Fruit fly (Drosophila melanogaster): Measurements from ENCODE around the gene spg.
A peak's percentile ranks its signal among the peaks of the same experiment; 100 is the strongest.

The spg gene

dm6 chr3R:28861309-28862157 is 16.5 kb downstream of the spg start:
- TF ChIP-seq CG33017 (tag; optimal IDR thresholded peaks at IDR 0.05) = no peak
- no peak for TF ChIP-seq ovo (GFP tag; optimal IDR thresholded peaks at IDR 0.05)
- TF ChIP-seq CG14711 (tag; optimal IDR thresholded peaks at IDR 0.05) = no peak
- no peak for TF ChIP-seq Mnt (GFP tag; optimal IDR thresholded peaks at IDR 0.05)
- no peak for TF ChIP-seq CG12768 (GFP tag; optimal IDR thresholded peaks at IDR 0.05)
- TF ChIP-seq pad (GFP tag; optimal IDR thresholded peaks at IDR 0.05) = no peak
- no peak for TF ChIP-seq bab1 (GFP tag; optimal IDR thresholded peaks at IDR 0.05)
- no peak for TF ChIP-seq tj (GFP tag; optimal IDR thresholded peaks at IDR 0.05)
- TF ChIP-seq CG11617 (GFP tag; optimal IDR thresholded peaks at IDR 0.05) = no peak
- TF ChIP-seq cnc (optimal IDR thresholded peaks at IDR 0.05) = no peak
- no peak for TF ChIP-seq Crg-1 (GFP tag; optimal IDR thresholded peaks at IDR 0.05)
- TF ChIP-seq cic (GFP tag; optimal IDR thresholded peaks at IDR 0.05) = no peak
- TF ChIP-seq Hr96 (GFP tag; optimal IDR thresholded peaks at IDR 0.05) = no peak
- no peak for TF ChIP-seq CG1620 (GFP tag; optimal IDR thresholded peaks at IDR 0.05)
- TF ChIP-seq CG7045 (GFP tag; optimal IDR thresholded peaks at IDR 0.05) = no peak
- TF ChIP-seq CG5204 (GFP tag; optimal IDR thresholded peaks at IDR 0.05) = no peak

- peak; percentile 56 for TF ChIP-seq kay (GFP tag; ENCODE audit: borderline replicate concordance)
- TF ChIP-seq CG33017 (tag; optimal IDR thresholded peaks at IDR 0.05) = no peak
These were observed 25.3 kb downstream of the spg start for dm6 chr3R:28870364-28870763.

- TF ChIP-seq Clk (GFP tag; optimal IDR thresholded peaks at IDR 0.05) (no peak), CG12768 (GFP tag; optimal IDR thresholded peaks at IDR 0.05) (no peak), cnc (optimal IDR thresholded peaks at IDR 0.05) (no peak), pad (GFP tag; optimal IDR thresholded peaks at IDR 0.05) (no peak), CG7045 (GFP tag; optimal IDR thresholded peaks at IDR 0.05) (no peak), cic (GFP tag; optimal IDR thresholded peaks at IDR 0.05) (no peak), Crg-1 (GFP tag; optimal IDR thresholded peaks at IDR 0.05) (no peak), ovo (GFP tag; optimal IDR thresholded peaks at IDR 0.05) (no peak), bab1 (GFP tag; optimal IDR thresholded peaks at IDR 0.05) (no peak), tj (GFP tag; optimal IDR thresholded peaks at IDR 0.05) (no peak), CG33017 (tag; optimal IDR thresholded peaks at IDR 0.05) (no peak)
These were observed 27.5 kb downstream of the spg start, which contains the start of gene Nepl17 for dm6 chr3R:28872605-28873004. Gene Nepl17 (plus strand): TSS chr3R:28872905.

- TF ChIP-seq CG14711 (tag; optimal IDR thresholded peaks at IDR 0.05) (no peak), ovo (GFP tag; optimal IDR thresholded peaks at IDR 0.05) (no peak)
These were observed 30.3 kb downstream of the spg start, which contains the start of gene Nepl18 for dm6 chr3R:28875345-28875744. Gene Nepl18 (plus strand): TSS chr3R:28875621.

dm6 chr3R:28880066-28880842 is 35.2 kb downstream of the spg start, which contains the start of the genes Nepl19 and Nepl20:
Gene Nepl19 (minus strand): TSS chr3R:28880122.
Gene Nepl20 (plus strand): TSS chr3R:28880792.
- TF ChIP-seq CG33017 (tag; optimal IDR thresholded peaks at IDR 0.05) (peak; percentile 92), ovo (GFP tag; optimal IDR thresholded peaks at IDR 0.05) (no peak), tj (GFP tag; optimal IDR thresholded peaks at IDR 0.05) (peak; percentile 68), pad (GFP tag; optimal IDR thresholded peaks at IDR 0.05) (peak; percentile 65), kay (GFP tag; ENCODE audit: borderline replicate concordance) (no peak), CG1620 (GFP tag; optimal IDR thresholded peaks at IDR 0.05) (peak; percentile 20), cic (GFP tag; optimal IDR thresholded peaks at IDR 0.05) (peak; percentile 74), Crg-1 (GFP tag; optimal IDR thresholded peaks at IDR 0.05) (peak; percentile 58), Mnt (GFP tag; optimal IDR thresholded peaks at IDR 0.05) (peak; percentile 58), CG14711 (tag; optimal IDR thresholded peaks at IDR 0.05) (peak; percentile 79), CG7101 (tag; optimal IDR thresholded peaks at IDR 0.05) (peak; percentile 85), toe (GFP tag; optimal IDR thresholded peaks at IDR 0.05) (peak; percentile 70), CG11617 (GFP tag; optimal IDR thresholded peaks at IDR 0.05) (peak; percentile 80), Clk (GFP tag; optimal IDR thresholded peaks at IDR 0.05) (peak; percentile 85), Hr96 (GFP tag; optimal IDR thresholded peaks at IDR 0.05) (peak; percentile 61), CG12768 (GFP tag; optimal IDR thresholded peaks at IDR 0.05) (peak; percentile 95), CG5204 (GFP tag; optimal IDR thresholded peaks at IDR 0.05) (peak; percentile 76), cnc (optimal IDR thresholded peaks at IDR 0.05) (no peak), CG7045 (GFP tag; optimal IDR thresholded peaks at IDR 0.05) (peak; percentile 83), bab1 (GFP tag; optimal IDR thresholded peaks at IDR 0.05) (no peak)

- TF ChIP-seq cnc (optimal IDR thresholded peaks at IDR 0.05) (no peak), CG33017 (tag; optimal IDR thresholded peaks at IDR 0.05) (no peak), CG12768 (GFP tag; optimal IDR thresholded peaks at IDR 0.05) (no peak)
These were observed 38.4 kb downstream of the spg start, which contains the start of gene Nepl21 for dm6 chr3R:28883434-28883833. Gene Nepl21 (plus strand): TSS chr3R:28883693.
